Fruit fly (Drosophila melanogaster) Kc167 (cell line): ENCODE results near the gene CG42486.

Experiments used
- Sin3A ChIP-seq: fragments of >200 bp; optimal IDR thresholded peaks from 2 replicates; lab custom pipeline; 2018; ENCODE audit warnings: missing external identifiers
- h ChIP-seq: fragments of >200 bp; optimal IDR thresholded peaks from 3 replicates; lab custom pipeline; 2018; ENCODE audit warnings: missing external identifiers
- insv ChIP-seq: fragments of >200 bp; optimal IDR thresholded peaks from 3 replicates; lab custom pipeline; 2018; ENCODE audit warnings: missing external identifiers
- psq ChIP-seq: fragments of >200 bp; optimal IDR thresholded peaks from 2 replicates; lab custom pipeline; 2017; ENCODE audit warnings: missing external identifiers
- ttk ChIP-seq: sonication (Bioruptor generic); optimal IDR thresholded peaks from 2 replicates; lab custom pipeline; 2017; ENCODE audit warnings: missing external identifiers

DNA sequence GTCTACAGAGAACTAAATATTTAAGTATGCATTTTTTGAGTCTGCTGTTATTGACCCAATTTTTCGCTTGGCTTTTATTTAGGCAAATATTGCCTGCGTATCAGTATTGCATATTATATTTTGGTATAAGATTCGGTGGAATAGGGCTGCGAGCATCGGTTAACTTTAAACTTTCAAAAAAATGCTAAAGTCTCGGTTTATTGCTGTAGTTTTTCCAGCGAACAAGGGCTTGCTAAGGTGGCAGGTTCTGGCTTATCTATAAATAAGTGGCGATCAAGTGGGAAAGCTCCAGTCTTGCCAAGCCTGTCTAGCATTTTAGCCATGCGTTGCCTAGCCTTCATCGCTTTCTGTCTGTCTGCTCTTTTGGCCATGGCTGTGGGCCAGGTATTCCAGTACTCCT lies 2.5 kb upstream of the CG42486 start, which contains the start of gene CG31704:
- no peak for TF ChIP-seq psq (lab: Kevin White, UChicago)
- no peak for TF ChIP-seq insv (lab: Kevin White, UChicago)
- TF ChIP-seq ttk (lab: Kevin White, UChicago), result no peak
- no peak for TF ChIP-seq h
- TF ChIP-seq Sin3A (lab: Kevin White, UChicago), result no peak
